Worm (Caenorhabditis elegans) whole organism, L4 larva: ENCODE data around the gene mrpl-53.

Source experiments
- D1046.2 ChIP-seq: fragments of 200-800 bp; sonication (Bioruptor generic); IDR thresholded peaks from 2 replicates; pipeline ENCODE4 v1.3.6; 2022; ENCODE audit warnings: missing genetic modification characterization, missing compliant biosample characterization
- F37D6.2 ChIP-seq: sonication (generic microtip); optimal IDR thresholded peaks from 2 replicates; lab custom pipeline; 2016; ENCODE audit warnings: mild to moderate bottlenecking, missing genetic modification characterization, missing compliant biosample characterization
- F49E8.2 ChIP-seq: sonication (generic microtip); optimal IDR thresholded peaks from 2 replicates; lab custom pipeline; 2016; ENCODE audit warnings: missing compliant biosample characterization, mild to moderate bottlenecking, missing genetic modification characterization, borderline replicate concordance
- R02D3.7 ChIP-seq: fragments of 150-350 bp; sonication (generic microtip); optimal IDR thresholded peaks from 3 replicates; lab custom pipeline; 2014; ENCODE audit warnings: missing biosample characterization, missing genetic modification characterization
- T26A8.4 ChIP-seq: fragments of 200-800 bp; sonication (Bioruptor generic); IDR thresholded peaks from 2 replicates; pipeline ENCODE4 v1.3.6; 2022; ENCODE audit warnings: missing genetic modification characterization, missing compliant biosample characterization
- Y105C5A.15 ChIP-seq: fragments of 200-800 bp; sonication (Bioruptor generic); IDR thresholded peaks from 2 replicates; pipeline ENCODE4 v1.3.6; 2022; ENCODE audit warnings: missing genetic modification characterization, missing compliant biosample characterization
- Y48G9A.11 ChIP-seq: fragments of 200-800 bp; sonication (Bioruptor generic); IDR thresholded peaks from 2 replicates; pipeline ENCODE4 v1.3.6; 2022; ENCODE audit warnings: missing genetic modification reagents, missing genetic modification characterization, missing compliant biosample characterization
- ZK337.2 ChIP-seq: fragments of 200-800 bp; sonication (Bioruptor generic); IDR thresholded peaks from 2 replicates; pipeline ENCODE4 v1.3.6; 2022; ENCODE audit warnings: missing genetic modification reagents, missing genetic modification characterization, missing compliant biosample characterization
- ZK546.5 ChIP-seq, 2 experiments: sonication (generic microtip); optimal IDR thresholded peaks; 2 replicates each; lab custom pipeline; 2017; ENCODE audit warnings: missing biosample characterization in 2 of 2, missing genetic modification characterization in 2 of 2
- aha-1 ChIP-seq: fragments of 150-350 bp; peaks from one replicate; lab custom pipeline; 2014; ENCODE audit warnings: missing biosample characterization, missing genetic modification characterization
- ama-1 ChIP-seq: fragments of 150-350 bp; optimal IDR thresholded peaks from 2 replicates; lab custom pipeline; 2014; ENCODE audit warnings: inconsistent platforms, mixed read lengths
- attf-4 ChIP-seq: sonication (generic microtip); optimal IDR thresholded peaks from 3 replicates; lab custom pipeline; 2017; ENCODE audit warnings: missing biosample characterization, missing genetic modification characterization
- ceh-82 ChIP-seq: sonication (generic microtip); optimal IDR thresholded peaks from 2 replicates; lab custom pipeline; 2017; ENCODE audit warnings: missing biosample characterization, missing genetic modification characterization
- cey-2 ChIP-seq: sonication (generic microtip); optimal IDR thresholded peaks from 3 replicates; lab custom pipeline; 2017; ENCODE audit warnings: missing genetic modification characterization, mild to moderate bottlenecking, missing compliant biosample characterization, antibody characterized with exemption, borderline replicate concordance; ENCODE audit not compliant: insufficient read depth
- ctbp-1 ChIP-seq: fragments of 200-800 bp; sonication (Bioruptor generic); IDR thresholded peaks from 2 replicates; pipeline ENCODE4 v1.3.6; 2022; ENCODE audit warnings: missing genetic modification reagents, missing genetic modification characterization, missing compliant biosample characterization
- daf-12 ChIP-seq: fragments of 150-350 bp; optimal IDR thresholded peaks from 2 replicates; lab custom pipeline; 2014; ENCODE audit warnings: missing biosample characterization, missing genetic modification reagents, missing genetic modification characterization
- daf-16 ChIP-seq, 3 experiments: sonication (generic microtip); optimal IDR thresholded peaks; 2 replicates each; lab custom pipeline; 2016 to 2017; ENCODE audit warnings: missing genetic modification characterization in 3 of 3, missing genetic modification reagents in 3 of 3, mild to moderate bottlenecking in 2 of 3, missing compliant biosample characterization in 2 of 3, missing biosample characterization in 1 of 3, moderate library complexity in 1 of 3
- daf-19 ChIP-seq: fragments of 200-800 bp; sonication (Bioruptor generic); conservative IDR thresholded peaks from 2 replicates; pipeline ENCODE4 v1.3.6; 2022; ENCODE audit warnings: missing genetic modification characterization, missing compliant biosample characterization
- dmd-6 ChIP-seq: fragments of 200-800 bp; sonication (Bioruptor generic); IDR thresholded peaks from 2 replicates; pipeline ENCODE4 v1.3.6; 2022; ENCODE audit warnings: missing genetic modification reagents, missing genetic modification characterization, missing compliant biosample characterization
- dmd-8 ChIP-seq: fragments of 200-800 bp; sonication (Bioruptor generic); IDR thresholded peaks from 2 replicates; pipeline ENCODE4 v1.3.6; 2022; ENCODE audit warnings: missing genetic modification characterization, missing compliant biosample characterization
- dve-1 ChIP-seq: sonication (generic microtip); optimal IDR thresholded peaks from 2 replicates; lab custom pipeline; 2017; ENCODE audit warnings: antibody characterized with exemption, mild to moderate bottlenecking, missing genetic modification characterization, missing compliant biosample characterization; ENCODE audit not compliant: insufficient read depth
- fkh-10 ChIP-seq: fragments of 150-350 bp; optimal IDR thresholded peaks from 2 replicates; lab custom pipeline; 2014; ENCODE audit warnings: missing biosample characterization, missing genetic modification reagents, missing genetic modification characterization
- fos-1 ChIP-seq: fragments of 150-350 bp; optimal IDR thresholded peaks from 2 replicates; lab custom pipeline; 2014; ENCODE audit warnings: missing biosample characterization, missing genetic modification characterization
- gei-8 ChIP-seq: fragments of 200-800 bp; sonication (Bioruptor generic); optimal IDR thresholded peaks from 2 replicates; lab custom pipeline; 2018; ENCODE audit warnings: mild to moderate bottlenecking, missing genetic modification characterization, missing compliant biosample characterization
- hif-1 ChIP-seq, 2 experiments: sonication (generic microtip); optimal IDR thresholded peaks; 2 replicates each; lab custom pipeline; 2016 to 2017; ENCODE audit warnings: missing compliant biosample characterization in 2 of 2, missing genetic modification characterization in 2 of 2, missing genetic modification reagents in 2 of 2, missing genotype in 2 of 2, mild to moderate bottlenecking in 1 of 2
- hlh-11 ChIP-seq: fragments of 200-800 bp; sonication (Bioruptor generic); optimal IDR thresholded peaks from 2 replicates; lab custom pipeline; 2018; ENCODE audit warnings: mild to moderate bottlenecking, missing genetic modification characterization, missing compliant biosample characterization
- hlh-30 ChIP-seq: sonication (generic microtip); optimal IDR thresholded peaks from 2 replicates; lab custom pipeline; 2017; ENCODE audit warnings: antibody characterized with exemption, mild to moderate bottlenecking, missing genetic modification characterization, missing compliant biosample characterization; ENCODE audit not compliant: insufficient read depth
- lim-7 ChIP-seq: fragments of 200-800 bp; sonication (Bioruptor generic); IDR thresholded peaks from 2 replicates; pipeline ENCODE4 v1.3.6; 2022; ENCODE audit warnings: missing genetic modification characterization, missing compliant biosample characterization
- lin-1 ChIP-seq: fragments of 200-800 bp; sonication (Bioruptor generic); IDR thresholded peaks from 2 replicates; pipeline ENCODE4 v1.3.6; 2022; ENCODE audit warnings: missing genetic modification reagents, missing genetic modification characterization, missing compliant biosample characterization
- lsy-2 ChIP-seq, 2 experiments: fragments of 150-350 bp in 1 of 2; sonication (generic microtip) in 1 of 2; optimal IDR thresholded peaks; 2 replicates each; lab custom pipeline; 2014 to 2017; ENCODE audit warnings: missing biosample characterization in 2 of 2, missing genetic modification characterization in 2 of 2
- madf-5 ChIP-seq, 2 experiments: fragments of 200-800 bp; sonication (Bioruptor generic); IDR thresholded peaks; 2 replicates each; pipeline ENCODE4 v1.3.6; 2022; ENCODE audit warnings: missing compliant biosample characterization in 2 of 2, missing genetic modification characterization in 2 of 2
- mep-1 ChIP-seq: fragments of 150-350 bp; sonication (generic microtip); optimal IDR thresholded peaks from 3 replicates; lab custom pipeline; 2014; ENCODE audit warnings: missing biosample characterization, missing genetic modification characterization
- mxl-3 ChIP-seq: fragments of 200-800 bp; sonication (Bioruptor generic); optimal IDR thresholded peaks from 2 replicates; lab custom pipeline; 2018; ENCODE audit warnings: mild to moderate bottlenecking, missing genetic modification characterization, missing compliant biosample characterization
- nhr-10 ChIP-seq: fragments of 150-350 bp; optimal IDR thresholded peaks from 2 replicates; lab custom pipeline; 2014; ENCODE audit warnings: missing biosample characterization, missing genetic modification characterization
- nhr-11 ChIP-seq: fragments of 150-350 bp; optimal IDR thresholded peaks from 2 replicates; lab custom pipeline; 2014; ENCODE audit warnings: missing biosample characterization, missing genetic modification characterization
- nhr-237 ChIP-seq: sonication (generic microtip); optimal IDR thresholded peaks from 2 replicates; lab custom pipeline; 2017; ENCODE audit warnings: missing biosample characterization, missing genetic modification characterization
- nhr-25 ChIP-seq: sonication (generic microtip); optimal IDR thresholded peaks from 2 replicates; lab custom pipeline; 2017; ENCODE audit warnings: missing genetic modification characterization, mild to moderate bottlenecking, missing compliant biosample characterization, antibody characterized with exemption, moderate library complexity, borderline replicate concordance; ENCODE audit not compliant: insufficient read depth
- nhr-28 ChIP-seq: fragments of 150-350 bp; optimal IDR thresholded peaks from 2 replicates; lab custom pipeline; 2014; ENCODE audit warnings: missing biosample characterization, missing genetic modification characterization
- nhr-6 ChIP-seq: fragments of 150-350 bp; optimal IDR thresholded peaks from 2 replicates; lab custom pipeline; 2014; ENCODE audit warnings: missing biosample characterization, missing genetic modification characterization
- php-3 ChIP-seq: fragments of 200-800 bp; sonication (Bioruptor generic); IDR thresholded peaks from 2 replicates; pipeline ENCODE4 v1.3.6; 2022; ENCODE audit warnings: missing genetic modification reagents, missing genetic modification characterization, missing compliant biosample characterization
- pqm-1 ChIP-seq: sonication (generic microtip); optimal IDR thresholded peaks from 2 replicates; lab custom pipeline; 2017; ENCODE audit warnings: missing biosample characterization, missing genetic modification characterization
- saeg-2 ChIP-seq: fragments of 200-800 bp; sonication (Bioruptor generic); IDR thresholded peaks from 2 replicates; pipeline ENCODE4 v1.3.6; 2022; ENCODE audit warnings: missing genetic modification reagents, missing genetic modification characterization, missing compliant biosample characterization
- set-16 ChIP-seq: fragments of 200-800 bp; sonication (Bioruptor generic); IDR thresholded peaks from 2 replicates; pipeline ENCODE4 v1.3.6; 2022; ENCODE audit warnings: missing genetic modification reagents, missing genetic modification characterization, missing compliant biosample characterization
- skn-1 ChIP-seq: fragments of 150-350 bp; optimal IDR thresholded peaks from 2 replicates; lab custom pipeline; 2014; ENCODE audit warnings: missing biosample characterization, missing genetic modification characterization
- snpc-1.2 ChIP-seq: fragments of 200-800 bp; sonication (Bioruptor generic); IDR thresholded peaks from 2 replicates; pipeline ENCODE4 v1.3.6; 2022; ENCODE audit warnings: missing genetic modification reagents, missing genetic modification characterization, missing compliant biosample characterization
- tra-1 ChIP-seq: fragments of 200-800 bp; sonication (Bioruptor generic); IDR thresholded peaks from 2 replicates; pipeline ENCODE4 v1.3.6; 2022; ENCODE audit warnings: missing genetic modification reagents, missing genetic modification characterization, missing compliant biosample characterization
- unc-62 ChIP-seq, 3 experiments: fragments of 150-350 bp in 1 of 3; sonication (generic microtip); optimal IDR thresholded peaks in 2 of 3; peaks in 1 of 3; 1 replicate in 1 of 3; 2 replicates in 2 of 3; lab custom pipeline; 2014 to 2017; ENCODE audit warnings: missing biosample characterization in 3 of 3, missing genetic modification characterization in 3 of 3, missing genetic modification reagents in 3 of 3, missing genotype in 1 of 3
- zip-11 ChIP-seq: fragments of 200-800 bp; sonication (Bioruptor generic); IDR thresholded peaks from 2 replicates; pipeline ENCODE4 v1.3.6; 2022; ENCODE audit warnings: missing genetic modification characterization, missing compliant biosample characterization

Gene mrpl-53

DNA sequence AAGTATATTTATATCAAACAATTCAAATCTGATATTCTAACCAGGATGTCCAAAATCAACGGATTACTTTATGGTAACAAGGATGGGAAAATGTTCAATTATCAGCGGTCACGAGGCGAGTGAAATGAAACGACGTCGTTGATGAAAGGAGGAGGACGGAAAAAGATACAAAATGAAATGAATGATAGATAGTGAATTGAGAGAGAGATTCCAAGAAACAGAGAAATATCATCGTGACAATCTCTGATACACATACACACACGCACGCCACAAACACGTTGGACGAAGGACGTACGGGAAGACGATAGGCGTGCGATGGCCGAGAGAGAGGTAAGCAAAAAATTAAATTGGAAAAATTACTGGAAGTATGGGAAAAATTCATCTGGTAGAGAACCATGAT lies 3.6 kb downstream of the mrpl-53 start (continued):
- TF ChIP-seq F49E8.2 = no peak
- no peak for TF ChIP-seq F37D6.2
- no peak for TF ChIP-seq madf-5 (GFP tag; IDR thresholded peaks at IDR 0.05; lab: Robert Waterston, UW)
- peak; percentile 96 for TF ChIP-seq nhr-11 (tag; lab: Kevin White, UChicago)
- no peak for TF ChIP-seq daf-12 (tag; lab: Kevin White, UChicago)
- TF ChIP-seq nhr-10 (tag; lab: Kevin White, UChicago) = peak; percentile 74
- TF ChIP-seq R02D3.7 = no peak
- no peak for TF ChIP-seq lim-7 (GFP tag; lab: Robert Waterston, UW)
- TF ChIP-seq snpc-1.2 = no peak
- peak; percentile 56 for TF ChIP-seq lin-1 (GFP tag; lab: Robert Waterston, UW)
- TF ChIP-seq ctbp-1 (GFP tag; lab: Robert Waterston, UW) = no peak
- TF ChIP-seq nhr-237 (tag; lab: Kevin White, UChicago) = no peak
- TF ChIP-seq daf-19 = no peak
- peak; percentile 29 for TF ChIP-seq nhr-25
- TF ChIP-seq nhr-6 = peak; percentile 58
- 0 out of 2 replicates have a peak, but pooled peaks have one; percentile 53 for TF ChIP-seq dmd-8 (GFP tag; lab: Robert Waterston, UW)
- no peak for TF ChIP-seq ZK337.2 (GFP tag; lab: Robert Waterston, UW)
- 0 out of 2 replicates have a peak, but pooled peaks have one; percentile 10 for TF ChIP-seq tra-1 (GFP tag; lab: Robert Waterston, UW)
- no peak for TF ChIP-seq zip-11 (GFP tag; lab: Robert Waterston, UW)
- TF ChIP-seq Y48G9A.11 (GFP tag; lab: Robert Waterston, UW) = no peak
- peak; percentile 95 for TF ChIP-seq aha-1 (tag; lab: Kevin White, UChicago)
- TF ChIP-seq cey-2 = no peak
- peak; percentile 28 for TF ChIP-seq pqm-1 (tag; lab: Kevin White, UChicago)
- TF ChIP-seq dmd-6 (GFP tag; lab: Robert Waterston, UW) = peak; percentile 94
- no peak for TF ChIP-seq ama-1 (lab: Kevin White, UChicago)
- no peak for TF ChIP-seq set-16 (GFP tag; lab: Robert Waterston, UW)
- TF ChIP-seq D1046.2 (GFP tag; lab: Robert Waterston, UW) = no peak

DNA sequence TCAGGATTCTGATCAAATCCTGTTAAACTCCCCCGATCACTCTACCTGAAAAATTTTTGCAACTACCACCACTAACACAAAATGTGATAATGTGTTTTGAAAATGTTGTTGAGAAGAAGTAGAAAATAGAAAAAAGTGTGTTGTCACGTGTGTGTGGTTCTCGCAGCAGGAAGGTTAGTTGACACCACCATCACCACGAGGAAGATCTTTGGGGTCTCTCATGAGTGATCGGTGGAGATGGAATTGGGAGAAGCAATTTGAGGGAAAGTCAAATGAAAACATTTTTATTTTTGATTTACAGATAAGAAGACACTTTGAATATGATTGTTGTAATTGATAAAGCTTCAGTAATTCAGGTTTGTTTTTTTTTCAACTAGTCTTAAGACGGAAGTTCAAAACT lies 4.3 kb downstream of the mrpl-53 start:
- no peak for TF ChIP-seq php-3 (GFP tag; lab: Robert Waterston, UW)
- TF ChIP-seq T26A8.4 = no peak
- TF ChIP-seq cey-2 = peak; percentile 35
- TF ChIP-seq mep-1 (tag; lab: Kevin White, UChicago) = peak; percentile 49
- TF ChIP-seq F37D6.2 = no peak
- no peak for TF ChIP-seq zip-11 (GFP tag; lab: Robert Waterston, UW)
- no peak for TF ChIP-seq attf-4
- TF ChIP-seq unc-62 (GFP tag; optimal IDR thresholded peaks at IDR 0.05 in 1 of 2; lab: Kevin White, UChicago) = peak in 1 of 2 experiments; percentile 54
- no peak for TF ChIP-seq unc-62 (tag; optimal IDR thresholded peaks at IDR 0.05; lab: Kevin White, UChicago)
- no peak for TF ChIP-seq D1046.2 (GFP tag; lab: Robert Waterston, UW)
- TF ChIP-seq mxl-3 (GFP tag; lab: Kevin White, UChicago) = peak; percentile 32
- peak; percentile 18 to 61 for TF ChIP-seq lsy-2 (tag; optimal IDR thresholded peaks at IDR 0.05; lab: Kevin White, UChicago)
- peak; percentile 82 for TF ChIP-seq nhr-11 (tag; lab: Kevin White, UChicago)
- peak; percentile 69 for TF ChIP-seq dmd-6 (GFP tag; lab: Robert Waterston, UW)
- peak in 1 of 2 experiments; percentile 83 for TF ChIP-seq daf-16 (GFP tag; optimal IDR thresholded peaks at IDR 0.05; lab: Kevin White, UChicago)
- peak; percentile 62 for TF ChIP-seq daf-16 (tag; optimal IDR thresholded peaks at IDR 0.05; lab: Kevin White, UChicago)
- no peak for TF ChIP-seq Y105C5A.15 (GFP tag; lab: Robert Waterston, UW)
- no peak for TF ChIP-seq daf-12 (tag; lab: Kevin White, UChicago)
- TF ChIP-seq F49E8.2 = no peak
- TF ChIP-seq hif-1 (tag; optimal IDR thresholded peaks at IDR 0.05; lab: Kevin White, UChicago) = peak in 1 of 2 experiments; percentile 42
- TF ChIP-seq hlh-11 (tag; lab: Kevin White, UChicago) = peak; percentile 77
- TF ChIP-seq R02D3.7 = no peak
- TF ChIP-seq dve-1 (tag; lab: Kevin White, UChicago) = peak; percentile 79
- TF ChIP-seq gei-8 (GFP tag; lab: Kevin White, UChicago) = no peak
- TF ChIP-seq saeg-2 = no peak
- peak; percentile 94 for TF ChIP-seq aha-1 (tag; lab: Kevin White, UChicago)
- TF ChIP-seq skn-1 (tag; lab: Kevin White, UChicago) = no peak
- peak; percentile 66 for TF ChIP-seq nhr-28
- TF ChIP-seq ceh-82 (tag; lab: Kevin White, UChicago) = no peak
- TF ChIP-seq hlh-30 (tag; lab: Kevin White, UChicago) = peak; percentile 96
- no peak for TF ChIP-seq fkh-10 (GFP tag; lab: Kevin White, UChicago)
- TF ChIP-seq ZK546.5 (tag; optimal IDR thresholded peaks at IDR 0.05; lab: Kevin White, UChicago) = no peak
- TF ChIP-seq lim-7 (GFP tag; lab: Robert Waterston, UW) = no peak
- no peak for TF ChIP-seq fos-1 (tag; lab: Kevin White, UChicago)
